Worm (Caenorhabditis elegans) whole organism, late embryonic: ENCODE results near the gene best-16.

ENCODE experiments used
- C08G9.2 ChIP-seq: sonication (generic microtip); optimal IDR thresholded peaks from 2 replicates; lab custom pipeline; 2016; ENCODE audit warnings: mild to moderate bottlenecking, missing genetic modification characterization, moderate library complexity, missing compliant biosample characterization
- K09A11.1 ChIP-seq: sonication (generic microtip); optimal IDR thresholded peaks from 2 replicates; lab custom pipeline; 2017; ENCODE audit warnings: antibody characterized with exemption, mild to moderate bottlenecking, missing genetic modification characterization, missing compliant biosample characterization; ENCODE audit not compliant: insufficient read depth
- Y22D7AL.16 ChIP-seq: sonication (generic microtip); optimal IDR thresholded peaks from 2 replicates; lab custom pipeline; 2016; ENCODE audit warnings: missing genetic modification characterization, missing compliant biosample characterization
- ahr-1 ChIP-seq: sonication (generic microtip); optimal IDR thresholded peaks from 2 replicates; lab custom pipeline; 2016; ENCODE audit warnings: missing genetic modification characterization, missing compliant biosample characterization
- ama-1 ChIP-seq: fragments of 150-350 bp; optimal IDR thresholded peaks from 2 replicates; lab custom pipeline; 2014
- ceh-14 ChIP-seq: sonication (generic microtip); optimal IDR thresholded peaks from 2 replicates; lab custom pipeline; 2016; ENCODE audit warnings: missing genotype, missing genetic modification characterization, missing compliant biosample characterization
- ceh-2 ChIP-seq: sonication (generic microtip); optimal IDR thresholded peaks from 2 replicates; lab custom pipeline; 2016; ENCODE audit warnings: missing genotype, missing genetic modification characterization, missing compliant biosample characterization
- ceh-22 ChIP-seq: sonication (generic microtip); optimal IDR thresholded peaks from 2 replicates; lab custom pipeline; 2017; ENCODE audit warnings: missing biosample characterization, missing genetic modification characterization
- ceh-31 ChIP-seq: sonication (generic microtip); optimal IDR thresholded peaks from 2 replicates; lab custom pipeline; 2016; ENCODE audit warnings: missing genetic modification characterization, missing compliant biosample characterization
- ceh-48 ChIP-seq: sonication (generic microtip); optimal IDR thresholded peaks from 2 replicates; lab custom pipeline; 2016; ENCODE audit warnings: missing genetic modification characterization, inconsistent platforms, missing compliant biosample characterization
- ceh-6 ChIP-seq: fragments of 200-800 bp; sonication (Bioruptor generic); optimal IDR thresholded peaks from 2 replicates; lab custom pipeline; 2018; ENCODE audit warnings: mild to moderate bottlenecking, missing genetic modification characterization, missing compliant biosample characterization
- dmd-4 ChIP-seq: sonication (generic microtip); optimal IDR thresholded peaks from 2 replicates; lab custom pipeline; 2016; ENCODE audit warnings: borderline replicate concordance, missing genetic modification characterization, missing compliant biosample characterization
- ets-4 ChIP-seq: sonication (generic microtip); optimal IDR thresholded peaks from 2 replicates; lab custom pipeline; 2016; ENCODE audit warnings: missing genetic modification characterization, missing compliant biosample characterization
- fkh-10 ChIP-seq: fragments of 150-350 bp; optimal IDR thresholded peaks from 2 replicates; lab custom pipeline; 2014; ENCODE audit warnings: missing biosample characterization, missing genetic modification reagents, missing genetic modification characterization
- fkh-6 ChIP-seq: sonication (generic microtip); optimal IDR thresholded peaks from 2 replicates; lab custom pipeline; 2016; ENCODE audit warnings: missing genetic modification characterization, missing compliant biosample characterization
- hlh-15 ChIP-seq: sonication (generic microtip); optimal IDR thresholded peaks from 2 replicates; lab custom pipeline; 2016; ENCODE audit warnings: missing genetic modification characterization, missing compliant biosample characterization
- hlh-8 ChIP-seq: sonication (generic microtip); optimal IDR thresholded peaks from 2 replicates; lab custom pipeline; 2016; ENCODE audit warnings: missing genotype, missing genetic modification characterization, missing compliant biosample characterization
- lim-6 ChIP-seq: sonication (generic microtip); optimal IDR thresholded peaks from 2 replicates; lab custom pipeline; 2016; ENCODE audit warnings: missing genetic modification characterization, missing compliant biosample characterization
- lin-11 ChIP-seq: fragments of 200-800 bp; sonication (Bioruptor generic); optimal IDR thresholded peaks from 2 replicates; lab custom pipeline; 2018; ENCODE audit warnings: mild to moderate bottlenecking, missing genetic modification characterization, missing compliant biosample characterization
- madf-2 ChIP-seq: sonication (generic microtip); optimal IDR thresholded peaks from 2 replicates; lab custom pipeline; 2017; ENCODE audit warnings: missing genetic modification characterization, missing compliant biosample characterization
- mec-3 ChIP-seq: sonication (generic microtip); optimal IDR thresholded peaks from 2 replicates; lab custom pipeline; 2016; ENCODE audit warnings: borderline replicate concordance, missing genetic modification characterization, missing compliant biosample characterization
- nfya-1 ChIP-seq: sonication (generic microtip); optimal IDR thresholded peaks from 2 replicates; lab custom pipeline; 2017; ENCODE audit warnings: missing genetic modification characterization, mild to moderate bottlenecking, missing compliant biosample characterization, antibody characterized with exemption, moderate library complexity
- nhr-11 ChIP-seq: fragments of 150-350 bp; optimal IDR thresholded peaks from 2 replicates; lab custom pipeline; 2014; ENCODE audit warnings: missing biosample characterization, missing genetic modification characterization
- pag-3 ChIP-seq: sonication (generic microtip); optimal IDR thresholded peaks from 2 replicates; lab custom pipeline; 2016; ENCODE audit warnings: missing compliant biosample characterization, missing genetic modification characterization, borderline replicate concordance
- pat-9 ChIP-seq: fragments of 200-800 bp; sonication (Bioruptor generic); optimal IDR thresholded peaks from 2 replicates; lab custom pipeline; 2018; ENCODE audit warnings: mild to moderate bottlenecking, missing genetic modification characterization, moderate library complexity, missing compliant biosample characterization
- pax-1 ChIP-seq: fragments of 150-350 bp; optimal IDR thresholded peaks from 2 replicates; lab custom pipeline; 2014; ENCODE audit warnings: missing biosample characterization, missing genetic modification characterization
- pha-2 ChIP-seq: sonication (generic microtip); optimal IDR thresholded peaks from 2 replicates; lab custom pipeline; 2017; ENCODE audit warnings: mild to moderate bottlenecking, missing genetic modification characterization, missing compliant biosample characterization
- ref-2 ChIP-seq: sonication (generic microtip); optimal IDR thresholded peaks from 2 replicates; lab custom pipeline; 2016; ENCODE audit warnings: missing genetic modification characterization, missing compliant biosample characterization
- sox-2 ChIP-seq: fragments of 200-800 bp; sonication (Bioruptor generic); IDR thresholded peaks from 2 replicates; pipeline ENCODE4 v1.3.6; 2022; ENCODE audit warnings: missing genetic modification reagents, missing genetic modification characterization, missing compliant biosample characterization
- syd-9 ChIP-seq: sonication (generic microtip); optimal IDR thresholded peaks from 2 replicates; lab custom pipeline; 2016; ENCODE audit warnings: mild to moderate bottlenecking, missing genetic modification characterization, moderate library complexity, missing compliant biosample characterization
- tbx-7 ChIP-seq: sonication (generic microtip); optimal IDR thresholded peaks from 2 replicates; lab custom pipeline; 2016; ENCODE audit warnings: missing genotype, missing genetic modification characterization, missing compliant biosample characterization
- ttx-3 ChIP-seq: sonication (generic microtip); optimal IDR thresholded peaks from 2 replicates; lab custom pipeline; 2016; ENCODE audit warnings: missing genetic modification reagents, missing genetic modification characterization, missing compliant biosample characterization
- unc-42 ChIP-seq: sonication (generic microtip); optimal IDR thresholded peaks from 2 replicates; lab custom pipeline; 2016; ENCODE audit warnings: missing genotype, missing genetic modification characterization, missing compliant biosample characterization
- zip-5 ChIP-seq: sonication (generic microtip); optimal IDR thresholded peaks from 2 replicates; lab custom pipeline; 2016; ENCODE audit warnings: missing genetic modification characterization, missing compliant biosample characterization
- ztf-16 ChIP-seq: sonication (generic microtip); optimal IDR thresholded peaks from 2 replicates; lab custom pipeline; 2017; ENCODE audit warnings: missing genetic modification characterization, missing compliant biosample characterization

best-16 gene

ce11 chrIV:7159586-7159985 is 36.0 kb downstream of the best-16 start:
- TF ChIP-seq C08G9.2 (tag; lab: Kevin White, UChicago) (no peak), ztf-16 (tag; lab: Kevin White, UChicago) (no peak), unc-42 (tag; lab: Kevin White, UChicago) (no peak), sox-2 (no peak), mec-3 (no peak), nhr-11 (no peak), ceh-48 (no peak), dmd-4 (tag; lab: Kevin White, UChicago) (no peak), madf-2 (tag; lab: Kevin White, UChicago) (no peak), ref-2 (no peak), lin-11 (tag; lab: Kevin White, UChicago) (no peak), hlh-8 (tag; lab: Kevin White, UChicago) (no peak), ets-4 (tag; lab: Kevin White, UChicago) (no peak), hlh-15 (no peak), lim-6 (tag; lab: Kevin White, UChicago) (no peak), tbx-7 (tag; lab: Kevin White, UChicago) (no peak)

DNA sequence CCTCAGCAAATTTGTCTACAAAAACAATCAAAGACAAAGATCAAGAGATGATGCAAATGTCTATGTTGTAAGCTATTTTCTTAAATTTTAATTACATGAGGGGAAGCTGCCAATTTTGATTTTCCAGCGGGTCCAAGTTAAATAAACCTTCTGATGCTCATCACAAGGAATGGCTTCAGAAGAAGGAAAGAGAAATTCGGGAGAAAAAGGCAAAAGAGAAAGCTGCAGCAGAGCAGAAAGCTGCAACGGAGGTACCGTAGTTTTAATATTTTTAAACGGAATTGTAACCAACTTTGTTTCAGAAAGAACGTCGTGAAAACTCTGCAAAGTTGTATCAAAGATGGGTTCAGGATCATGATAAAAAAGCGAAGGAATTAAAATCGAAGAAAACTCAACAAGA is 37.5 kb downstream of the best-16 start:
- TF ChIP-seq syd-9 (tag; lab: Kevin White, UChicago) (no peak), C08G9.2 (tag; lab: Kevin White, UChicago) (no peak), ztf-16 (tag; lab: Kevin White, UChicago) (no peak), zip-5 (tag; lab: Kevin White, UChicago) (no peak), ceh-22 (no peak)

DNA sequence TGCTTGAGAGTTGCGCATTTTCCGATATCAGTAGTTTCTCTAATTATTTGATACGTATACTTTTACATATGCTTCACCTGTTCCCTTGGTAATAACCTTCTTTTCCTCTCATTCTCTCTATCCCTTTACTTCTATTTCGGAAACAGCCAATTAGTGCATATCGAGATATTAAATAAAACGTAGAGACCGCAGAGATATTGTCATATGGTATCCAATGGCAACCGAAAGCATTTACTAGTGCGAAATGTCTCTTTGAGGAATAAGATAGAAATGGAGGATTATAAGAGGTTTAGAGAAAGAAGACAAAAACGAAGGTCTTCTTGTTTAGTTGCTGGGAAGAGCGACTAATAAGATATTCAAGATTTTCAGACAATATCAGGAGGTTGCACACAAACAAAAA is 39.3 kb downstream of the best-16 start, which contains the start of gene maph-9:
maph-9 (plus strand) TSS at position 273 of the 400 bp plus-strand sequence.
- no peak for TF ChIP-seq ahr-1 (tag; lab: Kevin White, UChicago)
- no peak for TF ChIP-seq pha-2
- TF ChIP-seq pax-1 (tag; lab: Kevin White, UChicago): no peak
- no peak for TF ChIP-seq ttx-3 (tag; lab: Kevin White, UChicago)
- TF ChIP-seq ama-1 (lab: Kevin White, UChicago): no peak
- TF ChIP-seq ceh-14 (tag; lab: Kevin White, UChicago): peak; percentile 30
- no peak for TF ChIP-seq Y22D7AL.16 (tag; lab: Kevin White, UChicago)
- no peak for TF ChIP-seq pat-9
- TF ChIP-seq ceh-31 (tag; lab: Kevin White, UChicago): peak; percentile 28
- no peak for TF ChIP-seq pag-3 (tag; lab: Kevin White, UChicago)
- no peak for TF ChIP-seq ceh-2 (tag; lab: Kevin White, UChicago)
- TF ChIP-seq ref-2: no peak
- TF ChIP-seq mec-3: no peak
- TF ChIP-seq ceh-48: no peak
- TF ChIP-seq ceh-6 (GFP tag; lab: Kevin White, UChicago): no peak
- no peak for TF ChIP-seq fkh-10 (GFP tag; lab: Kevin White, UChicago)
- no peak for TF ChIP-seq C08G9.2 (tag; lab: Kevin White, UChicago)
- TF ChIP-seq nfya-1 (tag; lab: Kevin White, UChicago): peak; percentile 44
- no peak for TF ChIP-seq K09A11.1 (tag; lab: Kevin White, UChicago)
- no peak for TF ChIP-seq syd-9 (tag; lab: Kevin White, UChicago)

DNA sequence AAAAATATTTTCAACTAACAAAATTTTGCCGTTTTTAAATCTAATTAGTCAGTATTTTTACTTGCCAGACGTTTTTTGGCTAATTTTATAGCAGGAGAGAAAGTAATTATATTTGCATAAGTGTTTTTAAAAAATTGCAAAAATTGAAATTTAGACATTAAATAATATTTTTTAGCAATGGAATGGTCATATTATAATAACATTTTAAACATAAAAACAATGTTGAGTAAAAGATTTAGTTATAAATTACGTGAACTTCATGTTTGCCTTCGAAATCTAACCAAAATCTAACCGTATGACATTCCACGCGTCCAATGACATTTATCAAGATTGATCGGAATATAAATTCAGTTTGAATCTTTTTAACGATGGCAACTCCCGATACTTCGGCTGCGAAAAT is 41.3 kb downstream of the best-16 start, which contains the start of gene C34D4.2:
C34D4.2 (plus strand) TSS at position 301 of the 400 bp plus-strand sequence.
- TF ChIP-seq ceh-22: no peak
- no peak for TF ChIP-seq ahr-1 (tag; lab: Kevin White, UChicago)
- no peak for TF ChIP-seq syd-9 (tag; lab: Kevin White, UChicago)

ce11 chrIV:7153362-7153761 is 42.3 kb downstream of the best-16 start, which contains the start of gene C34D4.3:
Gene C34D4.3 (plus strand): TSS chrIV:7153662.
- no peak for TF ChIP-seq fkh-6 (tag; lab: Kevin White, UChicago)
